Fruit fly (Drosophila melanogaster) ovary, adult (tissue): ENCODE measurements around the gene PGAP1.

Experiments
- CG17801 ChIP-seq: fragments of 200-800 bp; optimal IDR thresholded peaks from 2 replicates; lab custom pipeline; 2019; ENCODE audit warnings: missing biosample characterization, mild to moderate bottlenecking, missing genetic modification characterization, moderate library complexity; ENCODE audit not compliant: partially characterized antibody

Gene PGAP1

DNA sequence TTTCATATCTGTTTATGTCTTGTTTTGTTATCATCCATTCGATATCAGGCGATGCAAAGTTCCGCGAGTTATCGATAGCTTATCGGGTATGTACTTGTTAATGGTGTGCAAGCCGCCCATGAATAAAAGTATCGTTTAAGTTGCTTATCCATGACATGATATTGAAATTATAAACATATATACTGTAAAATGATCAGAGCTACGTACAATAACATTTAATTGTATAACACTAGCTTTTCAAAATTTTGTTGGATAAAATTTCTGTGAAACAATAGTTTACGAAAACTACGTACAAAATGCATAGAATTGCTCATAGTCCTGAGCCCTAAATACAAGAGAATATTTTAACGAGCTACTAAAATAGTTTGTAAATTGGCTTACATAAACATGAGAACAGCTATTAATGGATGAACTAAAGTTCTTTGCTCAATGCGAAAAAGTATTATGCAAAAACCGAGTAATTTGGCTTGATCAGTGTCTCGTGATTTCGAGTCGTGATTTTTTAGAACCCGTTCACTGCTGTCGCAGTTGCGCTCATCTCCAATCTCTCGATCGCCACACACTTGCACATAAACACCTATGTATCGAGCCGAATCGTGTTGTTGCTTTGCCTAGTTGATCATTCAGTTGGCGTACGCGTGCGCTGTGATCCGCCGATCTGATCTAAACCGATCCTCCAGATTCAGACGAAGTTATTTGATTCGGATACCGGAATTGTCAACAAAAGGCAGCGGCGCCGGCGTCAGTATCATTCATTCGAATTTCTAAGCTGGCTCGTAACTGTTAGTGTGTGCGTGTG is at the start of gene PGAP1, which contains the start of gene cv:
PGAP1 (minus strand) TSS at position 57 of the 799 bp plus-strand sequence.
cv (plus strand) TSS at position 586 of the 799 bp plus-strand sequence.
- peak; percentile 47 for TF ChIP-seq CG17801 (GFP tag; lab: Kevin White, UChicago)

DNA sequence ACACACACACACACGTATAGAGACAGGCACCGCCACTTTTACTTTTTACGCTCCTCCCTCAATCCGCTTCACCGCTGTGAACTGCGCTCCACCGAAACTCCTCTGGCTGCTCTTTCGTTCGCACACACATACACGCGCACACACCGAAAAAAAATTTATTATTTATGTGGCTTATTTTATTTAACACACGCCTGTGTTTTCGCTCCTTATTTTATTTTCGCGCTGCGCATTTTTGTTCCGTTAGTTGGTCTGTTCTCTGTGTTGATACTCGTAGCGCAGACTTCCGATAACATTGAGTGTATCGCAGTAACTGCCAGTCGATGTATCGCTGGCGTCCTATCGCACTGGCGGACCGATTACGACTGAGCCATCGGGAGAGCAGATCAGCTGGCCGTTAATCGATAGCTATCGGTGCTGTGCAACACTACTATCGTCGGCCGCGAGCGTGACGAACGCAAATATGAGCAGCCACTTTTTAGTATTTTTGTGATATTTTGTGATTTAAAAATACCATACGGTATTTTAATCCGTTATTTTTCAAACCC is 48.5 kb upstream of the PGAP1 start, which contains the start of gene Snx27:
Snx27 (minus strand) TSS at position 356 of the 545 bp plus-strand sequence.
- peak; percentile 76 for TF ChIP-seq CG17801 (GFP tag; lab: Kevin White, UChicago)

DNA sequence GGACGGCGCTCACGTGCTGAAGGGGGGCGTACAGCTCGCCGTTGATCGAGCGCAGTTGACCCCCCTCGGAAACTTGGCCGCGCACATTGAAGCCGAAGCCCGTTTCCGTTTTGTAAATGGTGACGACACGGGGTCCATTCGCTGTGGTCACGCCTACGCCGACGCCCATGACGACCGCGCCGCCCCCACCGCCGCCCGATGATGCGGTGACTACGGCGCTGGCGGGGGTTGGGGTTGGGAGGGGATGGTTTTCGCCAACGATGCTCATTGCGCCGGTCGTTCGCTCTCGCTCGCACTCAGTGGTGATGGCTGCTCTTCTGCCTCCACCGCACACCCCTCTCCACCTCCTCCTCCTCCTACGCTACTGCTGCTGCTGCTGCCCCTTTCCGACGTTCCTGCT is 47.9 kb upstream of the PGAP1 start:
- TF ChIP-seq CG17801 (GFP tag; lab: Kevin White, UChicago) = no peak

DNA sequence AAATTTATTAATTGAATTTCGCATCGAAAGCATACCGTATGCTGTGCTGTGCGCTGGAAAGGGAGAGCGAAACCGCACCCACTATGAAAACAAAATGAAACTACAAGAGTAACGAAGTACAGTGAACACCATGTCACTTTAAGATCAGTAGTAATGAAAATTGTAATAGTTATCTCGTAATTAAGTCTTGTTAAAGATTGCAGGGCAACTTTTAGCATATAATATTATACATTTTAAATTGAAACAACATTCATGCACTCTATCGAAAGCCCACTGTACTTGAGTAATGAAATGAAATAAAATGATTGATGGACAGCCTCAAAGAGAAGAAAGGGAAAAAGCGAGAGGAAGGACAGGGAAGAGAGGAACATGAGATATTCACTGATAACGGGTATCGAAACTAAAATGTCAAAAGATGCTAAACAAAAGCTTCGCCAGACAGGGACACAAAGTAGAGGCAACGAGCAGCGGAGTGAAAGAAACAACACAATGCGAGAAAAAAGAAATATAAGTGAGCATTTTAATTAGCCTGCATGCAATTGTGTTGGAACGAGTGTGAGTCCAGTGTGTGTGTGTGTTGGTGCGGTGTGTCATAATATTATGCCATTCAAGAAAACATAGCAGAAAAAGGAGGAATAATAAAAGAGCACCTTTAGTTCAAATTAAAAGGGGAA is 46.1 kb upstream of the PGAP1 start:
- peak; percentile 97 for TF ChIP-seq CG17801 (GFP tag; lab: Kevin White, UChicago)

DNA sequence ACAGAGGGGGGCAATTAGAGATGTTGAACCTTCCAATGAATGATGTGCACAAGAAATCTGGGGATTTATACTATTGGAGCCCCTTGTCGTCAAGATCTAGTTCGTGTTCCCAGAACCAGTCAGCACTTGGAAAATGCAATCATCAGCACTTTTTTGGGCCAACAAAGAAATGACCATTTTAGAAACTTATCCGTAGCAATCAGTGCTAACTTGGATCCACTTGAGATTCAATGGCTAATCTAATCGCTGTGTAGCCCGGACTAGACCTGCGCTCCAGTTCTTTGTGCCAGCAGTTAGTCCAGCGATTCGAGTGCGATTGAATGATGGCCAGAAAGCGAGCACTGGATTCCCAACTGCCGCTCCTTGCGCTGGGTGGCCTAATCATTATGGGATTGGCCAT is 43.2 kb upstream of the PGAP1 start, which contains the start of gene CG15773:
CG15773 (plus strand) TSS at position 301 of the 400 bp plus-strand sequence.
- no peak for TF ChIP-seq CG17801 (GFP tag; lab: Kevin White, UChicago)

DNA sequence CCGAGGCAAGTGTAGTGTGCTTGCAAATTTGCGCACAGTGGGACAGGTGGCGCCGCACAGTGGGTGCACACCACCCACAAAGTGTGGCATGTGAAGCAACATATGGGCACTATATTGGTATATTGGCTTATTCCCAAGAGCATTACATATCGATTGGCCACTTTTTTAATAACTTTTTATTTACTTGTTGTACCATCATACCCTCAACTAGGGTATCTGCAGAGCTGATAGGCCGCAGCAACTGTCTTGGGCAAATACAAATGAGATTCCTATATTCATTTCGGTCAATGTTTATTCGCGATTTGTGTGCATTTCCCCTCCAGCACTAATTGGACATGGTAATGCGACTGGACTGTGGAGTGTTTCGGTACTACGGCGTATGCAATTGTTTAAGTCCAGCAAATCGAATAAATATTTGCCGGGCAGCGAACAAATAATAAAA is 35.5 kb upstream of the PGAP1 start:
- TF ChIP-seq CG17801 (GFP tag; lab: Kevin White, UChicago) = no peak

DNA sequence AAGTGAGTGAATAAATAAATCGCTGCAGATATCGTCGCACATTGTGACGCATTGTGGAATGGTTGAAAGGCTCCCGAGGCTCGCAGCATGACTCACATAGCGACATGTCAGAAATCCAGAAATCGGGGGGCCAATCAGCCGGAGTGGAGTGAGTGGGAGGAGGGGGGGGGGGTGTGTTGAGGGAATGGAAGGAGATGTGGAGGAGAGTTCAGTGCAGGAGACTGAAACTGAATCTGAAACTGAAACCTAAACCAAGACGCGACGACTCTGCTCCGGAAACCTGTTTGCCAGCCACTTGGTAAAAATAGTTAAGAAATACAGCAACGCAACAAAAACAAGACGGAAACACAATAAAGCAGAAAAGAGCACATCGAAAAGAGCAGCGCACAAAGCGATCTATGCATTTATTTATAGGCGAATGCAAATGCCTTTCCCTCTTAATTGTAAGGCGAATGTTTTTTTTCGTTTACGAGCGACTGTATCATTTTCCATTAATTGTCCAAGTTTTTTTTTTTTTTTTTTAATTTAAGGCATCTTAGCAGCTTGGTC is 35.0 kb upstream of the PGAP1 start:
- TF ChIP-seq CG17801 (GFP tag; lab: Kevin White, UChicago) = no peak

DNA sequence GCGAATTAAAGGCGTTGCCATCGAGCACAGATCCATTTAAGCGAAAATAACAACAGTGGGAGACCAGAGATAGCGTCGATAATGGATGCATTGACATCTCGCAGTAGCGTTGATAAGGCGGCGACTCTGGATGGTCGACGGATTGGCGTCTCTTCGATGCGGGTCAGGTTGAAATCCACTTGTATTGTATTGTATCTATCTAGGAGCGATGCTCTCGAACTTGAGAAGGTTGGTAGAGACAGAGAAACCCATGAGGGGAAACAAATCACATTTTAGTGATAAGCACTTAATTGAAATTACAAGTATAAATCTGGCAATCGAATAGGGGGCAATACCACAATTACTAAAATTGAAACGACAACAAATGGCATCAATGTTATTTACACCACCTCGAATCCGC is 34.3 kb upstream of the PGAP1 start:
- no peak for TF ChIP-seq CG17801 (GFP tag; lab: Kevin White, UChicago)

DNA sequence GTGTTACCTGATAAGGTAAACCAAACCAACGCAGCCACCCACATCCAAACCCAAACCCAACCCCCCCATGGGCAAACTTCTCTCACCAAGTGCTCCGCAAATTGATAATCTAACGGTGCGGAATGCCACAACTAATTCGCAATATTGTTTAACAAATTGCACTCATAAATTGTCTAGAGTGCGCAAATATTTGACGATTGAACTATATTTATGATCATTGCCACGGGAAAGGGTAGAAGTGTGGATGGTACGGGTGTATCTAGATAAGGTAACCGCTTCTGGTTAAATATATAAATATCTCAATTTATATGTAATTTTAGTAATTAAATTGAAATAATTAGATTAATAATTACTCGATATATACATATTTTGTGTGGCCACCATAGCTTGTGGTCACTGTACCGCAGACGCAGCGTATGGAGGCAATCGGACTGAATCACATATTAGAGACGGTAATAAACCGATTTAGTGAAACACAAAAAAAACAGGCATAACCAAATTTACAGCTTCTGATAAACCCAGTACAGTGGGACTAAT is 29.3 kb upstream of the PGAP1 start:
- TF ChIP-seq CG17801 (GFP tag; lab: Kevin White, UChicago) = peak; percentile 72

DNA sequence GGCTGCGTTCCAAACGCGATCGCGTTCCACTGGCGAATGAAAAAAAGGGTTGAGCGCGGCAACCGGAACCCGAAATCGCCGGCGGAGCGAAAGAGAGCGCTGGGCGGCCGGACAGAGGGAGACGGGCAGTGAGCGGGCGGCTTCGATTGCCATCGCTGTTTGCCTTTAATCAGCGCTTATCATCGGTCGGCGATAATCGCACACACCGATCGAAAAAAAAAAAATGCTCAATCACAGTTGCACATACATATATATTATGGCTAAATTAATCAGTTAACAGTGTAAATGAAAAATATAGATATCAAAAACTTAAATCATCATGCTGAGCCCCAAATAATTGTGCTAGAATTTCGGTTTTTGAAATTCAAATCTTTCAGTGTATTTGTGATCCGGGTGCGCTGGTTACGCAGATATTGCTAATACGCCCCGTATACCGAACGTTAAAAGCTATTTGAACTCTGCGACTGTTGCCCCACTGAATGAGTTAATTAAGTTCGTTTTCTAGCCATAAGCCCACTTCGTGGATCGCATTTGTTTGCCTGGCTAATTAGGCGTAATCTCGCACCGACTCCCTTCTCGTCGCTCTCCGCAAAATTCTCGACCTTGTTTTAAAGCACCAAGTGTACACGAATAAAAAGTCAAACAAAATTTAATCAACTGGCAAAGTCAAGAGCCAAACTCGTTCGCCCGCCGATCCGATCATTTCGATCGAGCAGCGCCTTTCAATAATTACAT is 28.6 kb upstream of the PGAP1 start, which contains the start of gene CG33080:
CG33080 (minus strand) TSS at position 38 of the 735 bp plus-strand sequence.
- no peak for TF ChIP-seq CG17801 (GFP tag; lab: Kevin White, UChicago)

DNA sequence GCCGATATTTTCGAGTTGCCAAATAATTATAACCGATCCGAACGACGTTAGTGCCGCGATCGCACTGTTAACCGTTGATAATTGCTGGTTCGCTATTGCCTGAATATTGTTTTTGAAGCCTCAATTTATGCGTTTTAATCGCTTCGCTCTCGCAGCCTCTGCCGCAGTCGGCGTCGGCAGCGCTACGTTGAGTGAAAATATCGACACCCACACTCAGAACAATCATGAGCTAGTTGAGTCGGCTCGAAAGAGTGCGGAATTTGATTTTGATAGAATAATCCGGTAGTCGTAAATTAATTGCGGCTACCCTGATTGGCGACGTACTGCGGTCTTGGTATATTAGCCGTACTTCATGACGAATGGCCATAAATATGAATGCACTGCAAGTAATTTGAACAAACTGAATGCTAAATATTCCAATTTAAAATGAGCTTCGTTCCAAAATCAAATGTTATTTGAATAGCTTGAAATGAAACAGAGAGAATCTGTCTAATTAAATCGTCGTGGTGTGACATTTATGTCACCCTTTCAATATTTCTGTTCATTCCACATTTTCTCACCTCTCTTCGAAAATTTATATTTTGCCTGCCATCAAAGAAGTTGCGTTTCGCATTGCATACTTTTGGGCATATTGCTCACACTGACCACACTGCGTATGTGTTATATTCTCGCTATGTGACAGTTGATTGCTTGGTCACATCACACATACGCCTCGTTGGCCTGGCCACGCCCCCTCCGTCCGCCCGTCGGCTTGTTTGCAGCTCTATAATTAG is 26.4 kb upstream of the PGAP1 start:
- TF ChIP-seq CG17801 (GFP tag; lab: Kevin White, UChicago) = no peak

DNA sequence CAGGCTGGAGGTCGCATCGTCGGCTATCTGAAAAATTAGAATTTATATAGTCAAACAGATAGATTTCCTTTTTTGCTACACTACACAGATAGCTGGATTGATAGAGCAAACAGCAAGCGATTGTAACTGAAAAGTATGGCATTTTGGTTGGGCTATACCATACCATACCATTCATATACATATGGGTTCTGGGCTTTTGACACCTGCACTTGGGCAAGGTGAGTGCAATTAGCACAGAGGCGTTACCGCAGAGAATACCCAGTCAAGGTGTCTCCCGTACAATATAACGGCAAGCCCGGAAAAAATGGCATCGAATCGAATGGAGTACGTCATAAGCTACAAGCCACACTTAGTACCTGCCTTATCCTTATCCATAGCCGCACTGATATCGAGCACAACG is 25.5 kb upstream of the PGAP1 start:
- TF ChIP-seq CG17801 (GFP tag; lab: Kevin White, UChicago) = no peak

DNA sequence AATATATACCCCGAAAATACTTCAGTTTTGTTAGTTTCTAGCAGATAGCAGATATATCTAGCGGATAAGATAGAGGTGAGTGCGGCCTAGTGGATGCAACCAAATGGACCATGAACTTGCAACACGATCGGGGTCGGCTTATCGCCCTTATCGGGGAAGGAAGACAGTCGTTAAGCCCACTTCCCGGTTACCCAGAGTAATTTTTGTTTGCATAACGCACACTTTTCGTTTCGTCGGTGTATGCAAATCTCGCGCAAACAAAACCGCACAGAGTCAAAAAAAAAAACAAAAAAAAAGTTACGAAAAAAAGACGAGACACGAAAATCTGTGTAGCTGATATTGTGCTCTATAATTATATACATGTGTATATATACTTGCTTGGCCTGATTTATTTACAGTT is 23.7 kb upstream of the PGAP1 start:
- no peak for TF ChIP-seq CG17801 (GFP tag; lab: Kevin White, UChicago)
